Worm (Caenorhabditis elegans) whole organism, L3 larva: ENCODE data around the gene C54D10.10.

Experiments
- ZK546.5 ChIP-seq: sonication (generic microtip); optimal IDR thresholded peaks from 2 replicates; lab custom pipeline; 2017; ENCODE audit warnings: missing biosample characterization, missing genetic modification characterization
- ceh-16 ChIP-seq: sonication (generic microtip); optimal IDR thresholded peaks from 2 replicates; lab custom pipeline; 2017; ENCODE audit warnings: missing biosample characterization, missing genetic modification characterization
- ceh-28 ChIP-seq: fragments of 150-350 bp; optimal IDR thresholded peaks from 2 replicates; lab custom pipeline; 2014; ENCODE audit warnings: missing biosample characterization, missing genetic modification reagents, missing genetic modification characterization
- egl-5 ChIP-seq: fragments of 150-350 bp; optimal IDR thresholded peaks from 2 replicates; lab custom pipeline; 2017; ENCODE audit warnings: missing biosample characterization, missing genetic modification reagents, missing genetic modification characterization, inconsistent platforms
- elt-1 ChIP-seq: fragments of 150-350 bp; optimal IDR thresholded peaks from 2 replicates; lab custom pipeline; 2014; ENCODE audit warnings: missing biosample characterization, missing genetic modification characterization
- elt-2 ChIP-seq: sonication (generic microtip); optimal IDR thresholded peaks from 2 replicates; lab custom pipeline; 2016; ENCODE audit warnings: missing genetic modification reagents, mild to moderate bottlenecking, missing genetic modification characterization, missing compliant biosample characterization
- elt-3 ChIP-seq, 3 experiments: fragments of 150-350 bp in 1 of 3; sonication (generic microtip) in 2 of 3; optimal IDR thresholded peaks; 2 replicates in 2 of 3; 4 replicates in 1 of 3; lab custom pipeline; 2014 to 2017; ENCODE audit warnings: missing biosample characterization in 3 of 3, missing genetic modification characterization in 3 of 3
- eor-1 ChIP-seq, 2 experiments: fragments of 150-350 bp; optimal IDR thresholded peaks; 2 replicates each; lab custom pipeline; 2014 to 2018; ENCODE audit warnings: missing biosample characterization in 2 of 2, missing genetic modification characterization in 2 of 2
- fos-1 ChIP-seq: fragments of 150-350 bp; optimal IDR thresholded peaks from 2 replicates; lab custom pipeline; 2014; ENCODE audit warnings: missing biosample characterization, missing genetic modification characterization
- hmg-11 ChIP-seq: sonication (generic microtip); optimal IDR thresholded peaks from 2 replicates; lab custom pipeline; 2016; ENCODE audit warnings: missing genetic modification characterization, missing compliant biosample characterization
- jun-1 ChIP-seq: fragments of 150-350 bp; optimal IDR thresholded peaks from 2 replicates; lab custom pipeline; 2014; ENCODE audit warnings: missing biosample characterization, missing genetic modification reagents, missing genetic modification characterization
- mdl-1 ChIP-seq: fragments of 150-350 bp; optimal IDR thresholded peaks from 2 replicates; lab custom pipeline; 2014; ENCODE audit warnings: missing biosample characterization, missing genetic modification characterization
- mml-1 ChIP-seq: fragments of 150-350 bp; sonication (generic microtip); optimal IDR thresholded peaks from 3 replicates; lab custom pipeline; 2014; ENCODE audit warnings: missing biosample characterization, missing genetic modification characterization
- nfya-1 ChIP-seq: sonication (generic microtip); optimal IDR thresholded peaks from 2 replicates; lab custom pipeline; 2017; ENCODE audit warnings: missing genetic modification characterization, mild to moderate bottlenecking, missing compliant biosample characterization, antibody characterized with exemption, moderate library complexity; ENCODE audit not compliant: insufficient read depth
- nhr-11 ChIP-seq: fragments of 150-350 bp; optimal IDR thresholded peaks from 2 replicates; lab custom pipeline; 2014; ENCODE audit warnings: missing biosample characterization, missing genetic modification characterization
- nhr-12 ChIP-seq: fragments of 150-350 bp; optimal IDR thresholded peaks from 2 replicates; lab custom pipeline; 2014; ENCODE audit warnings: missing biosample characterization, missing genetic modification characterization
- nhr-23 ChIP-seq: fragments of 150-350 bp; optimal IDR thresholded peaks from 2 replicates; lab custom pipeline; 2014; ENCODE audit warnings: missing biosample characterization, missing genetic modification reagents, missing genetic modification characterization
- nhr-25 ChIP-seq: sonication (generic microtip); optimal IDR thresholded peaks from 2 replicates; lab custom pipeline; 2017; ENCODE audit warnings: missing biosample characterization, missing genetic modification characterization
- nhr-28 ChIP-seq: fragments of 150-350 bp; optimal IDR thresholded peaks from 2 replicates; lab custom pipeline; 2014; ENCODE audit warnings: missing biosample characterization, missing genetic modification characterization
- nhr-43 ChIP-seq: sonication (generic microtip); optimal IDR thresholded peaks from 2 replicates; lab custom pipeline; 2016; ENCODE audit warnings: mild to moderate bottlenecking, missing genetic modification characterization, missing compliant biosample characterization; ENCODE audit not compliant: poor library complexity, severe bottlenecking
- nhr-67 ChIP-seq: fragments of 150-350 bp; optimal IDR thresholded peaks from 2 replicates; lab custom pipeline; 2014; ENCODE audit warnings: missing biosample characterization, missing genetic modification characterization
- nhr-76 ChIP-seq: fragments of 150-350 bp; sonication (generic microtip); optimal IDR thresholded peaks from 5 replicates; lab custom pipeline; 2014; ENCODE audit warnings: missing biosample characterization, missing genetic modification characterization
- nhr-77 ChIP-seq: fragments of 150-350 bp; optimal IDR thresholded peaks from 2 replicates; lab custom pipeline; 2014; ENCODE audit warnings: missing biosample characterization, missing genetic modification characterization
- pha-4 ChIP-seq: fragments of 150-350 bp; optimal IDR thresholded peaks from 2 replicates; lab custom pipeline; 2014; ENCODE audit warnings: missing biosample characterization, missing genetic modification reagents, missing genetic modification characterization
- pqm-1 ChIP-seq: fragments of 150-350 bp; optimal IDR thresholded peaks from 2 replicates; lab custom pipeline; 2017; ENCODE audit warnings: missing biosample characterization, missing genetic modification characterization, inconsistent platforms
- skn-1 ChIP-seq: fragments of 150-350 bp; optimal IDR thresholded peaks from 2 replicates; lab custom pipeline; 2014; ENCODE audit warnings: missing biosample characterization, missing genetic modification characterization
- snpc-4 ChIP-seq: fragments of 150-350 bp; optimal IDR thresholded peaks from 2 replicates; lab custom pipeline; 2014; ENCODE audit warnings: missing biosample characterization, missing genetic modification characterization
- tbx-2 ChIP-seq: sonication (generic microtip); optimal IDR thresholded peaks from 2 replicates; lab custom pipeline; 2016; ENCODE audit warnings: mild to moderate bottlenecking, missing genetic modification characterization, missing compliant biosample characterization
- unc-39 ChIP-seq: sonication (generic microtip); optimal IDR thresholded peaks from 4 replicates; lab custom pipeline; 2017; ENCODE audit warnings: missing biosample characterization, missing genetic modification characterization
- zag-1 ChIP-seq: fragments of 150-350 bp; optimal IDR thresholded peaks from 2 replicates; lab custom pipeline; 2014; ENCODE audit warnings: missing biosample characterization, missing genetic modification characterization
- ztf-4 ChIP-seq: fragments of 150-350 bp; optimal IDR thresholded peaks from 2 replicates; lab custom pipeline; 2014; ENCODE audit warnings: missing biosample characterization, missing genetic modification characterization

Gene C54D10.10

ce11 chrV:12413651-12414114 lies 36.1 kb downstream of the C54D10.10 start, which contains the start of gene cdr-6:
Gene cdr-6, minus strand, starts transcription at chrV:12413701.
- TF ChIP-seq elt-3 (tag; optimal IDR thresholded peaks at IDR 0.05; lab: Kevin White, UChicago) (no peak), nhr-76 (no peak), nhr-23 (tag; lab: Kevin White, UChicago) (peak; percentile 9), nhr-77 (tag; lab: Kevin White, UChicago) (no peak), nfya-1 (tag; lab: Kevin White, UChicago) (no peak), nhr-43 (no peak), hmg-11 (tag; lab: Kevin White, UChicago) (no peak), mml-1 (tag; lab: Kevin White, UChicago) (no peak), pha-4 (tag; lab: Kevin White, UChicago) (peak; percentile 61), zag-1 (tag; lab: Kevin White, UChicago) (no peak), nhr-11 (tag; lab: Kevin White, UChicago) (no peak), ceh-16 (tag; lab: Kevin White, UChicago) (no peak), elt-2 (peak; percentile 46), ceh-28 (tag; lab: Kevin White, UChicago) (peak; percentile 28), pqm-1 (tag; lab: Kevin White, UChicago) (peak; percentile 63), ztf-4 (tag; lab: Kevin White, UChicago) (no peak), mdl-1 (tag; lab: Kevin White, UChicago) (no peak)

- TF ChIP-seq snpc-4 (tag; lab: Kevin White, UChicago), result no peak
- TF ChIP-seq, all 47 proteins: peak for 0
Measured at ce11 chrV:12412321-12412720, 37.5 kb downstream of the C54D10.10 start.

- TF ChIP-seq nhr-43, result no peak
- no peak for TF ChIP-seq unc-39 (tag; lab: Kevin White, UChicago)
- TF ChIP-seq nhr-28 (tag; lab: Kevin White, UChicago), result no peak
- TF ChIP-seq ZK546.5, result no peak
- no peak for TF ChIP-seq pqm-1 (tag; lab: Kevin White, UChicago)
- no peak for TF ChIP-seq nhr-11 (tag; lab: Kevin White, UChicago)
- no peak for TF ChIP-seq nhr-12 (tag; lab: Kevin White, UChicago)
- no peak for TF ChIP-seq nhr-67 (tag; lab: Kevin White, UChicago)
- peak; percentile 41 for TF ChIP-seq nhr-25 (tag; lab: Kevin White, UChicago)
- TF ChIP-seq ztf-4 (tag; lab: Kevin White, UChicago), result no peak
- TF ChIP-seq fos-1 (tag; lab: Kevin White, UChicago), result no peak
- TF ChIP-seq elt-2, result no peak
- no peak for TF ChIP-seq nfya-1 (tag; lab: Kevin White, UChicago)
- TF ChIP-seq egl-5 (tag; lab: Kevin White, UChicago), result no peak
- TF ChIP-seq elt-1 (tag; lab: Kevin White, UChicago), result peak; percentile 89
- TF ChIP-seq elt-3 (tag; optimal IDR thresholded peaks at IDR 0.05; lab: Kevin White, UChicago), result peak in 1 of 3 experiments; percentile 45
- TF ChIP-seq skn-1, result no peak
- TF ChIP-seq snpc-4 (tag; lab: Kevin White, UChicago), result no peak
- no peak for TF ChIP-seq tbx-2
- no peak for TF ChIP-seq eor-1 (tag; optimal IDR thresholded peaks at IDR 0.05; lab: Kevin White, UChicago)
- no peak for TF ChIP-seq jun-1 (tag; lab: Kevin White, UChicago)
- no peak for TF ChIP-seq mml-1 (tag; lab: Kevin White, UChicago)
- no peak for TF ChIP-seq nhr-23 (tag; lab: Kevin White, UChicago)
Measured at ce11 chrV:12411909-12412308, 37.9 kb downstream of the C54D10.10 start, which contains the start of gene cdr-7. Gene cdr-7, minus strand, starts transcription at chrV:12412113.

ce11 chrV:12410416-12411001 lies 39.3 kb downstream of the C54D10.10 start, which contains the start of gene hrg-2:
Gene hrg-2, minus strand, starts transcription at chrV:12410513.
- TF ChIP-seq nhr-67 (tag; lab: Kevin White, UChicago), result no peak
- TF ChIP-seq egl-5 (tag; lab: Kevin White, UChicago), result no peak

ce11 chrV:12408996-12409395 lies 40.8 kb downstream of the C54D10.10 start:
- peak; percentile 0 for TF ChIP-seq nfya-1 (tag; lab: Kevin White, UChicago)
- TF ChIP-seq nhr-76, result no peak
- TF ChIP-seq ztf-4 (tag; lab: Kevin White, UChicago), result no peak
- peak; percentile 62 for TF ChIP-seq pha-4 (tag; lab: Kevin White, UChicago)
- peak; percentile 6 for TF ChIP-seq elt-2
- TF ChIP-seq pqm-1 (tag; lab: Kevin White, UChicago), result peak; percentile 1
